Worm (Caenorhabditis elegans) whole organism, L3 larva: Measurements from ENCODE around the gene C15H7.4.

ENCODE experiments used
- aly-2 ChIP-seq: fragments of 150-350 bp; optimal IDR thresholded peaks from 2 replicates; lab custom pipeline; 2014; ENCODE audit warnings: missing biosample characterization, missing genetic modification characterization
- ceh-82 ChIP-seq: fragments of 150-350 bp; optimal IDR thresholded peaks from 2 replicates; lab custom pipeline; 2014; ENCODE audit warnings: missing biosample characterization, missing genetic modification characterization
- fkh-10 ChIP-seq: sonication (generic microtip); optimal IDR thresholded peaks from 2 replicates; lab custom pipeline; 2017; ENCODE audit warnings: missing biosample characterization, missing genetic modification reagents, missing genetic modification characterization
- mdl-1 ChIP-seq: fragments of 150-350 bp; optimal IDR thresholded peaks from 2 replicates; lab custom pipeline; 2014; ENCODE audit warnings: missing biosample characterization, missing genetic modification characterization
- nhr-11 ChIP-seq: fragments of 150-350 bp; optimal IDR thresholded peaks from 2 replicates; lab custom pipeline; 2014; ENCODE audit warnings: missing biosample characterization, missing genetic modification characterization
- nhr-12 ChIP-seq: fragments of 150-350 bp; optimal IDR thresholded peaks from 2 replicates; lab custom pipeline; 2014; ENCODE audit warnings: missing biosample characterization, missing genetic modification characterization
- nhr-67 ChIP-seq: fragments of 150-350 bp; optimal IDR thresholded peaks from 2 replicates; lab custom pipeline; 2014; ENCODE audit warnings: missing biosample characterization, missing genetic modification characterization
- snpc-4 ChIP-seq: fragments of 150-350 bp; optimal IDR thresholded peaks from 2 replicates; lab custom pipeline; 2014; ENCODE audit warnings: missing biosample characterization, missing genetic modification characterization
- tbx-2 ChIP-seq: sonication (generic microtip); optimal IDR thresholded peaks from 2 replicates; lab custom pipeline; 2016; ENCODE audit warnings: mild to moderate bottlenecking, missing genetic modification characterization, missing compliant biosample characterization
- unc-39 ChIP-seq: sonication (generic microtip); optimal IDR thresholded peaks from 4 replicates; lab custom pipeline; 2017; ENCODE audit warnings: missing biosample characterization, missing genetic modification characterization
- unc-62 ChIP-seq: fragments of 150-350 bp; sonication (generic microtip); optimal IDR thresholded peaks from 4 replicates; lab custom pipeline; 2014; ENCODE audit warnings: missing biosample characterization, missing genetic modification reagents, missing genetic modification characterization
- zag-1 ChIP-seq: fragments of 150-350 bp; optimal IDR thresholded peaks from 2 replicates; lab custom pipeline; 2014; ENCODE audit warnings: missing biosample characterization, missing genetic modification characterization

DNA sequence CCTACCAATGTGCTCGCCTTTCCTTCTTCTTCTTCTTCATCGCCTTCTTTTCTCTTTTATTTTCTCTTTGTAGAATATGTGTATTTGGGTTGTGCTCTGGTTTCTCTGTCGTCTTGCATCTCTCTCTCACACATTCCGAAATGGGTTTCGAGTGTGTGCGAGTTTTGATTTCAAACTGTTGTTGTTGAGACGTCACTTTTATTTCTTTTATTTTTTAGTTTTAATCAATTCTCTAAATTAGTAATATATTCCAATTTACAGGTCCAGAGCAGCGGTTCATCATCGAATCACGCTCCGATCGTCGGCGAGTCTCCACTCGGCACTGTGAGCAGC, 48.9 kb upstream of the C15H7.4 start:
- no peak for TF ChIP-seq aly-2 (tag; lab: Kevin White, UChicago)
- no peak for TF ChIP-seq unc-39
- no peak for TF ChIP-seq nhr-12 (tag; lab: Kevin White, UChicago)
- TF ChIP-seq mdl-1 (tag; lab: Kevin White, UChicago): no peak
- no peak for TF ChIP-seq tbx-2 (tag; lab: Kevin White, UChicago)
- no peak for TF ChIP-seq ceh-82 (tag; lab: Kevin White, UChicago)
- no peak for TF ChIP-seq snpc-4 (tag; lab: Kevin White, UChicago)
- TF ChIP-seq nhr-67 (tag; lab: Kevin White, UChicago): no peak
- no peak for TF ChIP-seq fkh-10
- no peak for TF ChIP-seq unc-62
- TF ChIP-seq zag-1 (tag; lab: Kevin White, UChicago): no peak
- no peak for TF ChIP-seq nhr-11 (tag; lab: Kevin White, UChicago)
